Fruit fly (Drosophila melanogaster): Measurements from ENCODE around the gene CG2116.

CG2116 gene

dm6 chrX:8092075-8092682 lies 37.4 kb upstream of the CG2116 start (continued):
- TF ChIP-seq CG8478 (optimal IDR thresholded peaks at IDR 0.05) (no peak), ken (GFP tag; IDR thresholded peaks at IDR 0.05) (peak; percentile 82), Neu2 (GFP tag; optimal IDR thresholded peaks at IDR 0.05; ENCODE audit: borderline replicate concordance) (no peak), nerfin-1 (tag; optimal IDR thresholded peaks at IDR 0.05) (peak; percentile 94), CG15269 (tag; optimal IDR thresholded peaks at IDR 0.05) (peak; percentile 97), HLHmδ (GFP tag; optimal IDR thresholded peaks at IDR 0.05) (no peak), E2f1 (GFP tag; IDR thresholded peaks at IDR 0.05) (peak; percentile 93), esg (GFP tag; conservative IDR thresholded peaks at IDR 0.05) (peak; percentile 91), CG8765 (GFP tag; IDR thresholded peaks at IDR 0.05) (peak; percentile 40; the same call in 1 of the 2 replicates), sd (tag; optimal IDR thresholded peaks at IDR 0.05) (peak; percentile 86), Rfx (GFP tag; IDR thresholded peaks at IDR 0.05) (peak; percentile 94), CG10654 (GFP tag; optimal IDR thresholded peaks at IDR 0.05) (peak; percentile 92), CG17802 (tag; optimal IDR thresholded peaks at IDR 0.05) (peak; percentile 55), CG7963 (GFP tag; IDR thresholded peaks at IDR 0.05; ENCODE audit: partially characterized antibody) (no peak), Dbx (GFP tag; IDR thresholded peaks at IDR 0.05) (peak; percentile 91), CG13775 (GFP tag; optimal IDR thresholded peaks at IDR 0.05) (peak; percentile 94), CG32532 (GFP tag; IDR thresholded peaks at IDR 0.05) (peak; percentile 91), CG8359 (GFP tag; optimal IDR thresholded peaks at IDR 0.05; ENCODE audit: borderline replicate concordance) (peak; percentile 87), CG8089 (GFP tag; optimal IDR thresholded peaks at IDR 0.05) (peak; percentile 55), CG2712 (tag; optimal IDR thresholded peaks at IDR 0.05) (peak; percentile 97), chinmo (GFP tag; IDR thresholded peaks at IDR 0.05; ENCODE audit: partially characterized antibody) (peak; percentile 80; the same call in 3 of the 4 replicates), vnd (GFP tag; IDR thresholded peaks at IDR 0.05; ENCODE audit: partially characterized antibody) (no peak), CG34224 (GFP tag; IDR thresholded peaks at IDR 0.05; ENCODE audit: partially characterized antibody) (no peak), Mes4 (GFP tag; optimal IDR thresholded peaks at IDR 0.05) (peak; percentile 57), Trl (optimal IDR thresholded peaks at IDR 0.05) (peak; percentile 88 to 93), Trl (GFP tag; optimal IDR thresholded peaks at IDR 0.05) (peak; percentile 79), CG2678 (tag; optimal IDR thresholded peaks at IDR 0.05) (peak; percentile 98), p53 (GFP tag; optimal IDR thresholded peaks at IDR 0.05) (no peak), schlank (tag; optimal IDR thresholded peaks at IDR 0.05) (peak; percentile 77), CG16779 (GFP tag; IDR thresholded peaks at IDR 0.05) (0 out of 2 replicates have a peak, but pooled peaks have one; percentile 40), tio (GFP tag; optimal IDR thresholded peaks at IDR 0.05) (peak; percentile 92), slou (GFP tag; optimal IDR thresholded peaks at IDR 0.05) (peak; percentile 94), MTF-1 (GFP tag; optimal IDR thresholded peaks at IDR 0.05; ENCODE audit: borderline replicate concordance) (peak; percentile 65), CG2129 (GFP tag; IDR thresholded peaks at IDR 0.05; ENCODE audit: partially characterized antibody) (no peak), stc (GFP tag; IDR thresholded peaks at IDR 0.05) (peak; percentile 87), Stat92E (GFP tag; optimal IDR thresholded peaks at IDR 0.05) (peak in 1 of 3 experiments; percentile 90), CG10565 (GFP tag; optimal IDR thresholded peaks at IDR 0.05) (peak; percentile 46), Fer1 (GFP tag; optimal IDR thresholded peaks at IDR 0.05) (peak; percentile 96), sna (GFP tag; IDR thresholded peaks at IDR 0.05; ENCODE audit: partially characterized antibody) (no peak), tx (GFP tag; optimal IDR thresholded peaks at IDR 0.05) (peak; percentile 57), croc (GFP tag; conservative IDR thresholded peaks at IDR 0.05) (peak; percentile 90), CoRest (tag; optimal IDR thresholded peaks at IDR 0.05) (peak; percentile 98), CG12155 (GFP tag; optimal IDR thresholded peaks at IDR 0.05) (peak; percentile 86), TFAM (GFP tag; optimal IDR thresholded peaks at IDR 0.05) (peak; percentile 70), CG6854 (GFP tag; optimal IDR thresholded peaks at IDR 0.05) (peak; percentile 93), Six4 (GFP tag; optimal IDR thresholded peaks at IDR 0.05) (peak; percentile 90), Fer3 (tag; optimal IDR thresholded peaks at IDR 0.05) (peak; percentile 95), fd102C (GFP tag; optimal IDR thresholded peaks at IDR 0.05) (no peak), dati (GFP tag; IDR thresholded peaks at IDR 0.05) (peak; percentile 67)
